Worm (Caenorhabditis elegans) whole organism, L4 larva: Measurements from ENCODE around the gene srsx-22.
"Not testable (repeated sequence)": the region's sequence is repeated elsewhere in the genome, so short reads cannot be mapped to it uniquely, and the experiment has no call there.

Source experiments
- D1046.2 ChIP-seq: fragments of 200-800 bp; sonication (Bioruptor generic); IDR thresholded peaks from 2 replicates; pipeline ENCODE4 v1.3.6; 2022; ENCODE audit warnings: missing genetic modification characterization, missing compliant biosample characterization
- F10B5.3 ChIP-seq: sonication (generic microtip); optimal IDR thresholded peaks from 2 replicates; lab custom pipeline; 2016; ENCODE audit warnings: mild to moderate bottlenecking, missing genetic modification characterization, missing compliant biosample characterization
- F37D6.2 ChIP-seq: sonication (generic microtip); optimal IDR thresholded peaks from 2 replicates; lab custom pipeline; 2016; ENCODE audit warnings: mild to moderate bottlenecking, missing genetic modification characterization, missing compliant biosample characterization
- R02D3.7 ChIP-seq: fragments of 150-350 bp; sonication (generic microtip); optimal IDR thresholded peaks from 3 replicates; lab custom pipeline; 2014; ENCODE audit warnings: missing biosample characterization, missing genetic modification characterization
- Y105C5A.15 ChIP-seq: fragments of 200-800 bp; sonication (Bioruptor generic); IDR thresholded peaks from 2 replicates; pipeline ENCODE4 v1.3.6; 2022; ENCODE audit warnings: missing genetic modification characterization, missing compliant biosample characterization
- Y48G9A.11 ChIP-seq: fragments of 200-800 bp; sonication (Bioruptor generic); IDR thresholded peaks from 2 replicates; pipeline ENCODE4 v1.3.6; 2022; ENCODE audit warnings: missing genetic modification reagents, missing genetic modification characterization, missing compliant biosample characterization
- Y75B8A.6 ChIP-seq: fragments of 200-800 bp; sonication (Bioruptor generic); IDR thresholded peaks from 2 replicates; pipeline ENCODE4 v1.3.6; 2022; ENCODE audit warnings: missing genetic modification reagents, missing genetic modification characterization, missing compliant biosample characterization
- ZK546.5 ChIP-seq, 2 experiments: sonication (generic microtip); optimal IDR thresholded peaks; 2 replicates each; lab custom pipeline; 2017; ENCODE audit warnings: missing biosample characterization in 2 of 2, missing genetic modification characterization in 2 of 2
- aly-2 ChIP-seq: sonication (generic microtip); optimal IDR thresholded peaks from 2 replicates; lab custom pipeline; 2018; ENCODE audit warnings: missing biosample characterization, missing genetic modification characterization
- attf-4 ChIP-seq: sonication (generic microtip); optimal IDR thresholded peaks from 3 replicates; lab custom pipeline; 2017; ENCODE audit warnings: missing biosample characterization, missing genetic modification characterization
- ceh-20 ChIP-seq: fragments of 200-800 bp; sonication (Bioruptor generic); IDR thresholded peaks from 2 replicates; pipeline ENCODE4 v1.3.6; 2022; ENCODE audit warnings: missing genetic modification reagents, missing genetic modification characterization, missing compliant biosample characterization
- ctbp-1 ChIP-seq: fragments of 200-800 bp; sonication (Bioruptor generic); IDR thresholded peaks from 2 replicates; pipeline ENCODE4 v1.3.6; 2022; ENCODE audit warnings: missing genetic modification reagents, missing genetic modification characterization, missing compliant biosample characterization
- daf-16 ChIP-seq, 3 experiments: sonication (generic microtip); optimal IDR thresholded peaks; 2 replicates each; lab custom pipeline; 2016 to 2017; ENCODE audit warnings: missing genetic modification characterization in 3 of 3, missing genetic modification reagents in 3 of 3, mild to moderate bottlenecking in 2 of 3, missing compliant biosample characterization in 2 of 3, missing biosample characterization in 1 of 3, moderate library complexity in 1 of 3
- daf-19 ChIP-seq: fragments of 200-800 bp; sonication (Bioruptor generic); conservative IDR thresholded peaks from 2 replicates; pipeline ENCODE4 v1.3.6; 2022; ENCODE audit warnings: missing genetic modification characterization, missing compliant biosample characterization
- dmd-9 ChIP-seq: fragments of 200-800 bp; sonication (Bioruptor generic); IDR thresholded peaks from 2 replicates; pipeline ENCODE4 v1.3.6; 2022; ENCODE audit warnings: missing genetic modification reagents, missing genetic modification characterization, missing compliant biosample characterization
- dpl-1 ChIP-seq: fragments of 150-350 bp; optimal IDR thresholded peaks from 2 replicates; lab custom pipeline; 2014; ENCODE audit warnings: missing biosample characterization, missing genetic modification reagents, missing genetic modification characterization
- dve-1 ChIP-seq: sonication (generic microtip); optimal IDR thresholded peaks from 2 replicates; lab custom pipeline; 2017; ENCODE audit warnings: antibody characterized with exemption, mild to moderate bottlenecking, missing genetic modification characterization, missing compliant biosample characterization; ENCODE audit not compliant: insufficient read depth
- egl-27 ChIP-seq: sonication (generic microtip); optimal IDR thresholded peaks from 3 replicates; lab custom pipeline; 2017; ENCODE audit warnings: missing biosample characterization, missing genetic modification reagents, missing genetic modification characterization
- fkh-10 ChIP-seq: fragments of 150-350 bp; optimal IDR thresholded peaks from 2 replicates; lab custom pipeline; 2014; ENCODE audit warnings: missing biosample characterization, missing genetic modification reagents, missing genetic modification characterization
- fos-1 ChIP-seq: fragments of 150-350 bp; optimal IDR thresholded peaks from 2 replicates; lab custom pipeline; 2014; ENCODE audit warnings: missing biosample characterization, missing genetic modification characterization
- gei-8 ChIP-seq: fragments of 200-800 bp; sonication (Bioruptor generic); optimal IDR thresholded peaks from 2 replicates; lab custom pipeline; 2018; ENCODE audit warnings: mild to moderate bottlenecking, missing genetic modification characterization, missing compliant biosample characterization
- hlh-11 ChIP-seq: fragments of 200-800 bp; sonication (Bioruptor generic); optimal IDR thresholded peaks from 2 replicates; lab custom pipeline; 2018; ENCODE audit warnings: mild to moderate bottlenecking, missing genetic modification characterization, missing compliant biosample characterization
- hlh-30 ChIP-seq: sonication (generic microtip); optimal IDR thresholded peaks from 2 replicates; lab custom pipeline; 2017; ENCODE audit warnings: antibody characterized with exemption, mild to moderate bottlenecking, missing genetic modification characterization, missing compliant biosample characterization; ENCODE audit not compliant: insufficient read depth
- mdl-1 ChIP-seq, 2 experiments: fragments of 150-350 bp in 1 of 2; sonication (generic microtip) in 1 of 2; optimal IDR thresholded peaks; 2 replicates each; lab custom pipeline; 2014 to 2017; ENCODE audit warnings: missing biosample characterization in 2 of 2, missing genetic modification characterization in 2 of 2
- mep-1 ChIP-seq: fragments of 150-350 bp; sonication (generic microtip); optimal IDR thresholded peaks from 3 replicates; lab custom pipeline; 2014; ENCODE audit warnings: missing biosample characterization, missing genetic modification characterization
- nhr-102 ChIP-seq: sonication (generic microtip); optimal IDR thresholded peaks from 2 replicates; lab custom pipeline; 2016; ENCODE audit warnings: mild to moderate bottlenecking, missing genetic modification characterization, moderate library complexity, missing compliant biosample characterization
- nhr-111 ChIP-seq: fragments of 200-800 bp; sonication (Bioruptor generic); optimal IDR thresholded peaks from 2 replicates; lab custom pipeline; 2018; ENCODE audit warnings: mild to moderate bottlenecking, missing genetic modification characterization, missing compliant biosample characterization
- nhr-25 ChIP-seq: sonication (generic microtip); optimal IDR thresholded peaks from 2 replicates; lab custom pipeline; 2017; ENCODE audit warnings: missing genetic modification characterization, mild to moderate bottlenecking, missing compliant biosample characterization, antibody characterized with exemption, moderate library complexity, borderline replicate concordance; ENCODE audit not compliant: insufficient read depth
- nhr-28 ChIP-seq: fragments of 150-350 bp; optimal IDR thresholded peaks from 2 replicates; lab custom pipeline; 2014; ENCODE audit warnings: missing biosample characterization, missing genetic modification characterization
- nhr-41 ChIP-seq: fragments of 200-800 bp; sonication (Bioruptor generic); IDR thresholded peaks from 2 replicates; pipeline ENCODE4 v1.3.6; 2022; ENCODE audit warnings: missing genetic modification reagents, missing genetic modification characterization, missing compliant biosample characterization
- nhr-48 ChIP-seq: sonication (generic microtip); optimal IDR thresholded peaks from 2 replicates; lab custom pipeline; 2016; ENCODE audit warnings: mild to moderate bottlenecking, missing genetic modification characterization, missing compliant biosample characterization
- nhr-77 ChIP-seq: fragments of 150-350 bp; optimal IDR thresholded peaks from 2 replicates; lab custom pipeline; 2014; ENCODE audit warnings: missing biosample characterization, missing genetic modification characterization
- set-16 ChIP-seq: fragments of 200-800 bp; sonication (Bioruptor generic); IDR thresholded peaks from 2 replicates; pipeline ENCODE4 v1.3.6; 2022; ENCODE audit warnings: missing genetic modification reagents, missing genetic modification characterization, missing compliant biosample characterization
- snpc-1.2 ChIP-seq: fragments of 200-800 bp; sonication (Bioruptor generic); IDR thresholded peaks from 2 replicates; pipeline ENCODE4 v1.3.6; 2022; ENCODE audit warnings: missing genetic modification reagents, missing genetic modification characterization, missing compliant biosample characterization
- unc-62 ChIP-seq, 3 experiments: fragments of 150-350 bp in 1 of 3; sonication (generic microtip); optimal IDR thresholded peaks in 2 of 3; peaks in 1 of 3; 1 replicate in 1 of 3; 2 replicates in 2 of 3; lab custom pipeline; 2014 to 2017; ENCODE audit warnings: missing biosample characterization in 3 of 3, missing genetic modification characterization in 3 of 3, missing genetic modification reagents in 3 of 3, missing genotype in 1 of 3
- zag-1 ChIP-seq: fragments of 150-350 bp; optimal IDR thresholded peaks from 2 replicates; lab custom pipeline; 2014; ENCODE audit warnings: missing biosample characterization, missing genetic modification characterization
- zfp-2 ChIP-seq: sonication (generic microtip); optimal IDR thresholded peaks from 2 replicates; lab custom pipeline; 2016; ENCODE audit warnings: mild to moderate bottlenecking, missing genetic modification characterization, missing compliant biosample characterization
- zfp-3 ChIP-seq: fragments of 200-800 bp; sonication (Bioruptor generic); conservative IDR thresholded peaks from 2 replicates; pipeline ENCODE4 v1.3.6; 2022; ENCODE audit warnings: missing genetic modification reagents, missing genetic modification characterization, missing compliant biosample characterization
- ztf-11 ChIP-seq: fragments of 150-350 bp; optimal IDR thresholded peaks from 2 replicates; lab custom pipeline; 2014; ENCODE audit warnings: missing biosample characterization, missing genetic modification characterization

srsx-22 gene

DNA sequence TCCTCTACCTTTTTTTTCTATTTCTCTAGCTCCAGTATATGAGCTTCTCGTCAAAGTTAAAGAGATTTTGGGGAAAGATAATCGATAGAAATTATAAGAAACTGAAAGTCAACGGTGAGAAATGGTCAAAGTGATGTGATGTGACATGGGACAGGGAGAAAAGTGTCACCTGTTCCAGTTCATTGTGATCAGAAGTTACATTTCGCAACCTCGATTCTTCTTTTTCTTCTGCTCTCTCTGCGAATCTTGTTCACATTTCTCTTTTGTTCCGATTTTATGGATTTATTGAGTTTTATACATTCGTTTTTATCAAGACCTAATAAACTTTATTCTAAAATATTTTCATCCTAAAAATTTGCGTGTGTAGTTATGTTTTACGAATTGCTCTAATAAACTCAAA is 15.9 kb upstream of the srsx-22 start:
- TF ChIP-seq egl-27 (no peak), Y75B8A.6 (GFP tag; lab: Robert Waterston, UW) (no peak), hlh-30 (peak; percentile 32), unc-62 (GFP tag; optimal IDR thresholded peaks at IDR 0.05 in 1 of 2; lab: Kevin White, UChicago) (peak in 1 of 2 experiments; percentile 45), unc-62 (tag; optimal IDR thresholded peaks at IDR 0.05; lab: Kevin White, UChicago) (no peak)
- TF ChIP-seq, all 104 proteins: peak for 2

DNA sequence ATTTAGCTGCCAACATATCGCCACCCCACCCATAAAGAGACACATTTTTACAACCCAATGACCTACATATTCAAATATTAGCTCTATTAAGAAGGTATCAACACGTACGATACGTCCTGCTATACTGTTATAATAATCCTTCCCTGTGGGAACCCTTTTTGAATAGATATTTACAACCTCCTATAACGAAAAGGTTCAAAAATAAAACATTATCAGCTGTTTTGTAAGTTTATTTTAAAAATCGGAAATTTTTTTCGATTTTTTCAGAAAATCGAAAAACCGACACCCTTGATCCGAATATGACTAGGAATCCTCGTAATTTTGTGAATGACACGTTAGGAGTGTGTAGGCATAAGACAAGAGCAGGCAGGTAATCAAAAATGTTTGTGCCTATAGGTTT is 10.5 kb upstream of the srsx-22 start, which contains the start of gene C08D8.7:
Gene C08D8.7, plus strand, starts transcription at position 301 of the 400 bp plus-strand sequence.
- peak in 1 of 2 experiments; percentile 27 for TF ChIP-seq unc-62 (GFP tag; optimal IDR thresholded peaks at IDR 0.05 in 1 of 2; lab: Kevin White, UChicago)
- not testable (repeated sequence) for TF ChIP-seq unc-62 (tag; optimal IDR thresholded peaks at IDR 0.05; lab: Kevin White, UChicago)
- TF ChIP-seq, all 104 proteins: peak for 1; not testable (repeated sequence) for 103

DNA sequence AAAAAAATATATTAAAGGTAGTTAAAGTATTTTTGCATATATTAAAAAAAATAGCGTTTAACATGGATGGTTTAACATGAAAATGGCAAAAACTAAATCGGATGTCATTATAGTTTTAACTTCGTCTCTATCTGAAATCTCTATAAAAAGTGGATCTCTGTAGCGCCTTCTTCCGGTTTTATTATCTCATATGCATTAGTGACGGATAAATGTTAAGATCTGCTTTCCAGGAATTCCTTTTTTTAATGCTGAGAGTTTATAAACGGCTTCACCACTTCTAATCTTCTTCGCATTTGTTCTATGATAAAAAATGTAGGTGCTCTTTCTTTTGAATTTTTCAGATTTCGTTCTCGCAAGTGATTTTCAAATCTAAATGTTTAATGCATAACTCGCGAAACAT is 9.1 kb upstream of the srsx-22 start:
- TF ChIP-seq zfp-3 (GFP tag; lab: Robert Waterston, UW) (no peak), unc-62 (GFP tag; optimal IDR thresholded peaks at IDR 0.05 in 1 of 2; lab: Kevin White, UChicago) (peak in 1 of 2 experiments; percentile 16), unc-62 (tag; optimal IDR thresholded peaks at IDR 0.05; lab: Kevin White, UChicago) (no peak)
- TF ChIP-seq, all 104 proteins: peak for 1

DNA sequence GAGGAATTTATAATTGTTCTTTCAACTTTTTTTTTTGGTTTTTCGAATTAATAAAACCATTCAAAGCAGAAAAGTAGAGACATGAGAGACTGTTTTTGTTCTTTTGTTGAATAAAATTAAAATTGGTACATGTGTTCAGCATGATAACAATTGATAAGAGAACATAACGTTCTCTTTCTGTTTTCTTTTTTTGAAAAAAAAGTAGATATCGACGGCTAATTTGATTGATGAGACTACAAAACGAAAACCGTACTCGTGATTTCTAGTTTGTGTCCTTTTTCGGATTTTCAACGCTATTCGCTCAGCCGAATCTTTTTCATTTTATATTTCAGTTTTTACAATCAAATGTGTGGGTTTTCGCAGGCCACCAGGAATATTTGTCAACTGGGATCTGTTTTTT is 6.0 kb upstream of the srsx-22 start, which contains the start of gene C08D8.1:
Gene C08D8.1, plus strand, starts transcription at position 324 of the 400 bp plus-strand sequence.
- TF ChIP-seq ceh-20 (GFP tag; lab: Robert Waterston, UW): 0 out of 2 replicates have a peak, but pooled peaks have one; percentile 19
- TF ChIP-seq unc-62 (GFP tag; optimal IDR thresholded peaks at IDR 0.05 in 1 of 2; lab: Kevin White, UChicago): peak in 1 of 2 experiments; percentile 44
- no peak for TF ChIP-seq unc-62 (tag; optimal IDR thresholded peaks at IDR 0.05; lab: Kevin White, UChicago)
- no peak for TF ChIP-seq dpl-1 (GFP tag; lab: Kevin White, UChicago)
- TF ChIP-seq nhr-28 (tag; lab: Kevin White, UChicago): peak; percentile 97

DNA sequence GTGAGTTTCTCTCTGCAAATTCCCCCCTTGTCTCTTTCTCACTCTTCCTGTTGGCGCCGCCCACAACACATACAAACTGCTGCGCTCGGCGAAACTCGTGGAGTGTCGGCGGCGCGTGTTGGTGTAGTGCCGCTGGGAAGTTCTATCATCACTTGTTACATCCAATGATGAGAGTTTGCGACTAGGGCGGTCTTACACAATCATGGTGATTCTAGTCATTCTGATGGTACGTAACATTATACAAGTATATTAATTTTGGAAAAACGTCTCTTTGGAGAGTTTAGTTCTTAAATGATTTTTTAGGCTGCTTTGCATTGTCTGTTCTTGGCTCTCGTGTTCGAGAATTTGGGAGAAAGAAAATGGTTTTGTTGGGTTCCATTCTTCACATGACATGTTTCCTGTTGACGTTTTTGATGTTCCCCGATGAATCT is 2.5 kb upstream of the srsx-22 start:
- TF ChIP-seq attf-4 (no peak), daf-16 (GFP tag; optimal IDR thresholded peaks at IDR 0.05; lab: Kevin White, UChicago) (peak; percentile 64 to 69), daf-16 (tag; optimal IDR thresholded peaks at IDR 0.05; lab: Kevin White, UChicago) (peak; percentile 87), nhr-111 (GFP tag; lab: Kevin White, UChicago) (peak; percentile 74), snpc-1.2 (GFP tag; lab: Robert Waterston, UW) (peak; percentile 94), nhr-48 (tag; lab: Kevin White, UChicago) (peak; percentile 89), mep-1 (tag; lab: Kevin White, UChicago) (peak; percentile 91), ztf-11 (tag; lab: Kevin White, UChicago) (no peak), dve-1 (peak; percentile 96), fkh-10 (GFP tag; lab: Kevin White, UChicago) (no peak), zag-1 (tag; lab: Kevin White, UChicago) (no peak), nhr-77 (no peak), egl-27 (no peak), ctbp-1 (GFP tag; lab: Robert Waterston, UW) (no peak), Y105C5A.15 (GFP tag; lab: Robert Waterston, UW) (no peak), nhr-41 (GFP tag; lab: Robert Waterston, UW) (0 out of 2 replicates have a peak, but pooled peaks have one; percentile 47), D1046.2 (GFP tag; lab: Robert Waterston, UW) (no peak), nhr-25 (peak; percentile 82), F10B5.3 (tag; lab: Kevin White, UChicago) (peak; percentile 89), mdl-1 (tag; optimal IDR thresholded peaks at IDR 0.05; lab: Kevin White, UChicago) (peak in 1 of 2 experiments; percentile 2), dmd-9 (GFP tag; lab: Robert Waterston, UW) (0 out of 2 replicates have a peak, but pooled peaks have one; percentile 15), zfp-2 (no peak), F37D6.2 (tag; lab: Kevin White, UChicago) (peak; percentile 6), ZK546.5 (tag; optimal IDR thresholded peaks at IDR 0.05; lab: Kevin White, UChicago) (no peak), fos-1 (no peak), daf-19 (0 out of 2 replicates have a peak, but pooled peaks have one; percentile 7), R02D3.7 (tag; lab: Kevin White, UChicago) (no peak), Y48G9A.11 (peak; percentile 71), aly-2 (tag; lab: Kevin White, UChicago) (no peak), hlh-11 (peak; percentile 88), gei-8 (GFP tag; lab: Kevin White, UChicago) (peak; percentile 54), nhr-102 (tag; lab: Kevin White, UChicago) (peak; percentile 91), set-16 (GFP tag; lab: Robert Waterston, UW) (no peak; the same call in none of the 2 replicates)
